Worm (Caenorhabditis elegans): ENCODE measurements around the gene fahd-1.

- no peak for TF ChIP-seq hnd-1 (tag; optimal IDR thresholded peaks at IDR 0.05)
- no peak for TF ChIP-seq ama-1 (optimal IDR thresholded peaks at IDR 0.05)
- no peak for TF ChIP-seq hmg-4 (GFP tag; optimal IDR thresholded peaks at IDR 0.05)
- TF ChIP-seq B0310.2 (tag; optimal IDR thresholded peaks at IDR 0.05) = no peak
- no peak for TF ChIP-seq tbx-11 (GFP tag; IDR thresholded peaks at IDR 0.05)
- TF ChIP-seq ets-7 (tag; optimal IDR thresholded peaks at IDR 0.05) = no peak
- no peak for TF ChIP-seq flt-1 (GFP tag; IDR thresholded peaks at IDR 0.05)
- TF ChIP-seq ceh-36 (tag; optimal IDR thresholded peaks at IDR 0.05) = no peak
- no peak for TF ChIP-seq scrt-1 (GFP tag; IDR thresholded peaks at IDR 0.05)
- no peak for TF ChIP-seq pes-1 (GFP tag; IDR thresholded peaks at IDR 0.05)
These were observed 11.4 kb downstream of the fahd-1 start for ce11 chrIII:7903427-7903826.
